Worm (Caenorhabditis elegans) whole organism, early embryonic: ENCODE data around the gene F26G5.1.

ENCODE experiments used
- B0310.2 ChIP-seq: sonication (generic microtip); optimal IDR thresholded peaks from 2 replicates; lab custom pipeline; 2016; ENCODE audit warnings: mild to moderate bottlenecking, missing genetic modification characterization, missing compliant biosample characterization
- F13C5.2 ChIP-seq: sonication (generic microtip); optimal IDR thresholded peaks from 2 replicates; lab custom pipeline; 2017; ENCODE audit warnings: mild to moderate bottlenecking, missing genetic modification characterization, inconsistent platforms, missing compliant biosample characterization
- aly-1 ChIP-seq: sonication (generic microtip); optimal IDR thresholded peaks from 2 replicates; lab custom pipeline; 2016; ENCODE audit warnings: missing genetic modification characterization, missing compliant biosample characterization
- ama-1 ChIP-seq: fragments of 150-350 bp; optimal IDR thresholded peaks from 2 replicates; lab custom pipeline; 2014
- ceh-13 ChIP-seq: fragments of 200-800 bp; sonication (Bioruptor generic); optimal IDR thresholded peaks from 2 replicates; lab custom pipeline; 2018; ENCODE audit warnings: mild to moderate bottlenecking, missing genetic modification characterization, missing compliant biosample characterization
- ceh-36 ChIP-seq: sonication (generic microtip); optimal IDR thresholded peaks from 2 replicates; lab custom pipeline; 2016; ENCODE audit warnings: missing genetic modification characterization, inconsistent platforms, missing compliant biosample characterization
- ets-7 ChIP-seq: sonication (generic microtip); optimal IDR thresholded peaks from 2 replicates; lab custom pipeline; 2016; ENCODE audit warnings: missing genotype, missing genetic modification characterization, missing compliant biosample characterization
- flt-1 ChIP-seq: fragments of 200-800 bp; sonication (Bioruptor generic); IDR thresholded peaks from 2 replicates; pipeline ENCODE4 v1.3.6; 2022; ENCODE audit warnings: missing genetic modification characterization, missing compliant biosample characterization
- hmbx-1 ChIP-seq: sonication (generic microtip); optimal IDR thresholded peaks from 2 replicates; lab custom pipeline; 2016; ENCODE audit warnings: mild to moderate bottlenecking, missing genetic modification characterization, missing compliant biosample characterization
- hmg-4 ChIP-seq: fragments of 200-800 bp; sonication (Bioruptor generic); optimal IDR thresholded peaks from 2 replicates; lab custom pipeline; 2018; ENCODE audit warnings: mild to moderate bottlenecking, missing genetic modification characterization, missing compliant biosample characterization
- hnd-1 ChIP-seq: sonication (generic microtip); optimal IDR thresholded peaks from 2 replicates; lab custom pipeline; 2016; ENCODE audit warnings: missing genetic modification characterization, missing compliant biosample characterization
- pes-1 ChIP-seq: fragments of 200-800 bp; sonication (Bioruptor generic); IDR thresholded peaks from 2 replicates; pipeline ENCODE4 v1.3.6; 2022; ENCODE audit warnings: missing genetic modification reagents, missing genetic modification characterization, missing compliant biosample characterization
- scrt-1 ChIP-seq: fragments of 200-800 bp; sonication (Bioruptor generic); IDR thresholded peaks from 2 replicates; pipeline ENCODE4 v1.3.6; 2022; ENCODE audit warnings: missing genetic modification characterization, missing compliant biosample characterization
- sea-1 ChIP-seq: fragments of 200-800 bp; sonication (Bioruptor generic); conservative IDR thresholded peaks from 2 replicates; pipeline ENCODE4 v1.3.6; 2022; ENCODE audit warnings: missing genetic modification characterization, missing compliant biosample characterization
- tbx-11 ChIP-seq: fragments of 200-800 bp; sonication (Bioruptor generic); IDR thresholded peaks from 2 replicates; pipeline ENCODE4 v1.3.6; 2022; ENCODE audit warnings: missing genetic modification characterization, missing compliant biosample characterization
- tbx-37 ChIP-seq: fragments of 200-800 bp; sonication (Bioruptor generic); conservative IDR thresholded peaks from 2 replicates; pipeline ENCODE4 v1.3.6; 2022; ENCODE audit warnings: missing genetic modification reagents, missing genetic modification characterization, missing compliant biosample characterization
- tra-4 ChIP-seq: sonication (generic microtip); optimal IDR thresholded peaks from 2 replicates; lab custom pipeline; 2017; ENCODE audit warnings: missing genetic modification characterization, missing compliant biosample characterization

F26G5.1 gene

DNA sequence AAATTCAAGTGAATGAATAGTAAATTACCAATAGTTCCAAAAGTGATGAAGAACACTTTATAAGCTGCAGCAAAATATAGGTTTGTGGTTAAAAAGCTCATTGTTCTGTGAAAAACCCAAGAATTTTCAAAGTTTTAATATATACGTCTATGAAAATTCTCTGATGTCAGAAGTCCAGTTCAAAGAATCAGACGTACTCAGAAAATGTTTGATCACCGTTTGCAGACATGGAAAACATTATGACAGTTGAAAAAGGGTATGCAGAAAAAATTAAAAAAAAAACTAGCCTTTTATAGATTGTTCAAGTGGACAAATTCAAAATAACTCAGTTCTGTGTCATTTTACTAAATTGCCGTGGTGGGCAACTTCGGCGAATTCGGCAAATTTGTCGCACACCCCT, 601 bp upstream of the F26G5.1 start, which contains the start of gene srsx-10:
Gene srsx-10, minus strand, starts transcription at position 101 of the 400 bp plus-strand sequence.
- TF ChIP-seq sea-1: no peak
- no peak for TF ChIP-seq aly-1 (tag; lab: Kevin White, UChicago)
- TF ChIP-seq ets-7 (tag; lab: Kevin White, UChicago): no peak
- no peak for TF ChIP-seq tbx-11 (GFP tag; lab: Robert Waterston, UW)
- no peak for TF ChIP-seq ama-1
- no peak for TF ChIP-seq scrt-1 (GFP tag; lab: Robert Waterston, UW)
- TF ChIP-seq ceh-13 (GFP tag; lab: Kevin White, UChicago): no peak
- TF ChIP-seq hmbx-1 (tag; lab: Kevin White, UChicago): no peak
- TF ChIP-seq hmg-4 (GFP tag; lab: Kevin White, UChicago): no peak
- no peak for TF ChIP-seq F13C5.2
- TF ChIP-seq ceh-36 (tag; lab: Kevin White, UChicago): no peak
- TF ChIP-seq tbx-37 (GFP tag; lab: Robert Waterston, UW): no peak

DNA sequence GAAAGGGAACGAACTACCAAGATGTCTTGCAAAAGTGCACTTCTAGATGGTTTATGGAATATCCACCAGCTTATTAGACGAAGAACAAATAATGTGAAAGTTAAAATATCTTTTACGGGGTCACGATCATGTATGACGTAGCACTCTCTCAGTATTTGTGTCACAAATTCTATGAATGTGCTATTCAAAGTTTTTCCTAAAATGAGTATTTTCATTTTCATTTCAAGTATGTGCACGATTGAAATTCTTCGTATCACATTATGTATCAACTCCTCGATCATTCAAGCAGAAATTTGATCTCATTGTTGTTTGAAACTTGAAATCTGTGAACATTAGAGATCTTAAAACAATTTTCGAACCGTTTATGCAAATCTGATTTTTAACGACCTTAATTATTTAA, 2.3 kb downstream of the F26G5.1 start:
- TF ChIP-seq F13C5.2: no peak
- no peak for TF ChIP-seq B0310.2 (tag; lab: Kevin White, UChicago)
- TF ChIP-seq hnd-1 (tag; lab: Kevin White, UChicago): no peak
- TF ChIP-seq ama-1: no peak
- TF ChIP-seq pes-1: no peak
- TF ChIP-seq flt-1: no peak
- TF ChIP-seq tbx-37 (GFP tag; lab: Robert Waterston, UW): no peak
- no peak for TF ChIP-seq hmg-4 (GFP tag; lab: Kevin White, UChicago)
- TF ChIP-seq hmbx-1 (tag; lab: Kevin White, UChicago): no peak
- no peak for TF ChIP-seq sea-1
- TF ChIP-seq ceh-36 (tag; lab: Kevin White, UChicago): no peak
- TF ChIP-seq ets-7 (tag; lab: Kevin White, UChicago): no peak
- TF ChIP-seq tra-4 (tag; lab: Kevin White, UChicago): no peak
- no peak for TF ChIP-seq tbx-11 (GFP tag; lab: Robert Waterston, UW)
- TF ChIP-seq scrt-1 (GFP tag; lab: Robert Waterston, UW): no peak
- no peak for TF ChIP-seq aly-1 (tag; lab: Kevin White, UChicago)
- no peak for TF ChIP-seq ceh-13 (GFP tag; lab: Kevin White, UChicago)

DNA sequence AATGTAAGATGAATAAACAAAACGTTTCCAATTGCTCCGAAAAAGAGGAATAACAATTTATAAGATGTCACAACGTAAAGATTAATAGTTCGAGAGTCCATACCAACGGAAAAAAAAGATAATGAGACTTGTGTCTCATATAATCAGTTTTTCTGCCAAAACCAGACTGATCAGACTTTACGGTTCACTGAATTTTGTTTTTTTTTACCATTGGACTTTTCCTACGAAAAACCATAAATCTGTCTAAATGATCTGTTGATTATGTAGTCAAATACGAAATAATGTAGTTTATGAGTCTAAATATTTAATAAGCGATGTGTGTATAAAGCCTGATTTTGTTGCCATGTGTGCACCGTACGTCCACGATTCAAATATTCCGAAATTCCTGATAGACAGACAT, 3.8 kb downstream of the F26G5.1 start, which contains the start of gene srsx-11:
Gene srsx-11, minus strand, starts transcription at position 101 of the 400 bp plus-strand sequence.
- no peak for TF ChIP-seq ets-7 (tag; lab: Kevin White, UChicago)
- no peak for TF ChIP-seq hnd-1 (tag; lab: Kevin White, UChicago)
- no peak for TF ChIP-seq ceh-13 (GFP tag; lab: Kevin White, UChicago)
- no peak for TF ChIP-seq tra-4 (tag; lab: Kevin White, UChicago)
- TF ChIP-seq tbx-37 (GFP tag; lab: Robert Waterston, UW): no peak

DNA sequence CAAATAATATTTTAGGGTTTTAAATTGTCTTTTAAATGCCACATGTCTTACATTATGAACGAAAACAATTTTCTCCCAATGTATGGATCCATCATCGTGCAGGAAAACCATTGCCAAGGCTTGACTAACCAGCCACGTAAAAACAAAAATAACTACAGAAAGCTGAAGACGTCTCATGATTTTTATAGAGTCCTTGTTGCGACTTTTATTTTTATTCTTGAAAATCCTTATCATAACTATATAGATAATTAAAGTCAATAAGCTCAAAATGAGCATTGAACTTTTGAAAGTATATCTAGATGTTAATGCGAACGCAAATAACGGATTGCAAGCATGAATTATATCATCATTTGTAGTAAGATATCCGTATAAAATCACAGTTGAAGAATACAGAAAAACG, 4.8 kb downstream of the F26G5.1 start:
- no peak for TF ChIP-seq ama-1
- TF ChIP-seq aly-1 (tag; lab: Kevin White, UChicago): no peak
- no peak for TF ChIP-seq flt-1
- no peak for TF ChIP-seq scrt-1 (GFP tag; lab: Robert Waterston, UW)

DNA sequence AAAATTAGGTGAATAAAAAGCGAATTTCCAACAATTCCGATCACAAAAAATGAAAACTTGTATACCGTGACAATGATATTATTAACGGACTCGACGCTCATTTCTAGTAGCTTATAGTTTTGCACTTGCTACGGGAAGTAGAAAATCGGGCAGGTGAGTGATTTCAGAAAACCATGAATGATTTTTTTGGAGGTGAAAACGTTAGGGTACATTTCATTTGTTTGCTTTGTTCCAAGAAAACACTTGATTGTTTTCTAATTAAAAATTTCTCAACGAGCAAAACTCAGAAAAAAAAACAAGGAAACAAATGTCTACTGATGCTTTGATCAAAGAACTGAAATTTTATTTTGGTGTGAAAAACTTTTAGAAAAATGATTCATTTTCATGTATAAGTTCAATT, 5.6 kb downstream of the F26G5.1 start, which contains the start of gene srsx-12:
Gene srsx-12, minus strand, starts transcription at position 101 of the 400 bp plus-strand sequence.
- TF ChIP-seq tbx-11 (GFP tag; lab: Robert Waterston, UW): no peak
- no peak for TF ChIP-seq ceh-36 (tag; lab: Kevin White, UChicago)
- TF ChIP-seq aly-1 (tag; lab: Kevin White, UChicago): no peak

DNA sequence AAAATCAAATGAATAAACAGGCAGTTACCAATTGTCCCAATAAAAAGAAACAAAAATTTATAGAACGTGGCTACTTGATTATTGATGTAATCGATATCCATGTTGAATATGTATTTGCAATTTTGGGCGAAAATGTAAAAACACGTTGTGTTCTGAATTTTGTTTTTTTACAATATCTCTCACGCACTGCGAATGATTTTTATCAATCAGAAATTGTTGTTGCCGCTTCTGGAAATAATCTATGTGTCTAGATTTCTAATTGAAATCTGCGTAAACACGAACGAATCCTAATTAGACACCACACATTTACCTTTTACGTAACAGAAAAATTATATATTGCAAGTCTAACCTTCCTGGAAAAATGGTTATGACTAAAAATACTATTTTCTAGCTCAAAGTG, 7.8 kb downstream of the F26G5.1 start, which contains the start of gene srsx-13:
Gene srsx-13, minus strand, starts transcription at position 101 of the 400 bp plus-strand sequence.
- TF ChIP-seq hmbx-1 (tag; lab: Kevin White, UChicago): no peak
- no peak for TF ChIP-seq B0310.2 (tag; lab: Kevin White, UChicago)
- TF ChIP-seq ceh-13 (GFP tag; lab: Kevin White, UChicago): no peak
- no peak for TF ChIP-seq ets-7 (tag; lab: Kevin White, UChicago)
- TF ChIP-seq sea-1: no peak
- TF ChIP-seq scrt-1 (GFP tag; lab: Robert Waterston, UW): no peak
- no peak for TF ChIP-seq hnd-1 (tag; lab: Kevin White, UChicago)
- TF ChIP-seq F13C5.2: no peak
- no peak for TF ChIP-seq ceh-36 (tag; lab: Kevin White, UChicago)
- TF ChIP-seq aly-1 (tag; lab: Kevin White, UChicago): no peak
- TF ChIP-seq flt-1: no peak
- TF ChIP-seq pes-1: no peak

DNA sequence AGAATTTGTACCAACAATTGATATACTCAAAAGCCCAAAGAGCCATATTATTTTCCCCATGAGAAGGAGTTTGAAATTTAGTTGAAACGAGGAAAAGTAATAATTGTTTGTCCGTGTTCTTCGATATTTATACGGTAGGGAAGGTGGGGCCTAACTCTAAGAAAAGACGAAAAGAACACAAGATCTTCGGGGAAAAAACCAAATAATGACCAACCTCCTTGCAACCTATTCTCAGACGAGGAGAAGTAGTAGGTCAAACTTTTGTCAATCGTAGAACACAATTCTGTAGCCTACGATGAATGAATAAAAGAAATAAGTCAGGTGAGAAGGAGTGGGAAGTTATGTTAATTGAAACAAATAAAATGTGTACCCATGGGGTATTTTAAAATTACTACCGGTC, 11.8 kb downstream of the F26G5.1 start, which contains the start of gene ncx-8:
Gene ncx-8, minus strand, starts transcription at position 101 of the 400 bp plus-strand sequence.
- TF ChIP-seq ets-7 (tag; lab: Kevin White, UChicago): no peak
- no peak for TF ChIP-seq aly-1 (tag; lab: Kevin White, UChicago)
- TF ChIP-seq ceh-13 (GFP tag; lab: Kevin White, UChicago): no peak
- no peak for TF ChIP-seq ceh-36 (tag; lab: Kevin White, UChicago)
- no peak for TF ChIP-seq B0310.2 (tag; lab: Kevin White, UChicago)
- no peak for TF ChIP-seq tbx-37 (GFP tag; lab: Robert Waterston, UW)

DNA sequence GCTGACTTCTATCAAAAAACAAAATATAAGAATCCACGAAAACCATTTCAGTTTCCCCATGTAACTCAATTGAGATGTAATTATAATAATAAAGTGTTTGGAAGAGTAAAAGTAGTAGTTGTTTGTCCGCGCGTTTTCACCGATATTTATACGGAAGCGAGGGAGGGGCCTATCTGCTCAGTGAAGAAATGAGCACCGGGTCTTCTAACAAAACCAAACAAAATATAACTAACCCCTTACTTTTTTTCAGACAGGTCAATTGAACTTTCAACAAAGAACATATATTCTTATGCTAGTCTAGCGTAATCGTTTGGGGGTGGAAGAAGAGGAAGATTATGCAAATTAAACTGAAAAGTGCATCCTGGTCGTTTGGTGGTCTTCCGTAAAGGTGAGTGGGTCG, 19.9 kb downstream of the F26G5.1 start, which contains the start of gene ncx-9:
Gene ncx-9, minus strand, starts transcription at position 101 of the 400 bp plus-strand sequence.
- no peak for TF ChIP-seq F13C5.2
- TF ChIP-seq ceh-13 (GFP tag; lab: Kevin White, UChicago): no peak
- no peak for TF ChIP-seq sea-1
- TF ChIP-seq hnd-1 (tag; lab: Kevin White, UChicago): no peak
- no peak for TF ChIP-seq pes-1
- TF ChIP-seq tbx-37 (GFP tag; lab: Robert Waterston, UW): no peak
- no peak for TF ChIP-seq hmg-4 (GFP tag; lab: Kevin White, UChicago)
- no peak for TF ChIP-seq ceh-36 (tag; lab: Kevin White, UChicago)
- no peak for TF ChIP-seq ets-7 (tag; lab: Kevin White, UChicago)
- no peak for TF ChIP-seq aly-1 (tag; lab: Kevin White, UChicago)
- no peak for TF ChIP-seq tra-4 (tag; lab: Kevin White, UChicago)
- no peak for TF ChIP-seq scrt-1 (GFP tag; lab: Robert Waterston, UW)
- no peak for TF ChIP-seq ama-1
- TF ChIP-seq B0310.2 (tag; lab: Kevin White, UChicago): no peak
- TF ChIP-seq hmbx-1 (tag; lab: Kevin White, UChicago): no peak
- no peak for TF ChIP-seq tbx-11 (GFP tag; lab: Robert Waterston, UW)
